Worm (Caenorhabditis elegans) whole organism, L1 larva: ENCODE data around the gene F19F10.3.
A peak's percentile ranks its signal among the peaks of the same experiment; 100 is the strongest.

Experiments used
- C04F5.9 ChIP-seq: sonication (generic microtip); optimal IDR thresholded peaks from 2 replicates; lab custom pipeline; 2016; ENCODE audit warnings: missing genetic modification characterization, missing compliant biosample characterization
- C16A3.4 ChIP-seq: fragments of 150-350 bp; optimal IDR thresholded peaks from 2 replicates; lab custom pipeline; 2014; ENCODE audit warnings: missing biosample characterization, missing genetic modification characterization
- F16B12.6 ChIP-seq: fragments of 150-350 bp; optimal IDR thresholded peaks from 2 replicates; lab custom pipeline; 2014; ENCODE audit warnings: missing biosample characterization, missing genetic modification characterization
- aha-1 ChIP-seq: fragments of 150-350 bp; optimal IDR thresholded peaks from 2 replicates; lab custom pipeline; 2014; ENCODE audit warnings: missing biosample characterization, missing genetic modification characterization
- alr-1 ChIP-seq: fragments of 200-800 bp; sonication (Bioruptor generic); optimal IDR thresholded peaks from 2 replicates; lab custom pipeline; 2018; ENCODE audit warnings: borderline replicate concordance, mild to moderate bottlenecking, missing genetic modification characterization, missing compliant biosample characterization
- aly-2 ChIP-seq: fragments of 150-350 bp; optimal IDR thresholded peaks from 2 replicates; lab custom pipeline; 2014; ENCODE audit warnings: missing biosample characterization, missing genetic modification characterization
- ama-1 ChIP-seq: fragments of 150-350 bp; optimal IDR thresholded peaks from 2 replicates; lab custom pipeline; 2014
- blmp-1 ChIP-seq: fragments of 150-350 bp; optimal IDR thresholded peaks from 2 replicates; lab custom pipeline; 2014; ENCODE audit warnings: missing biosample characterization, missing genetic modification characterization
- ceh-8 ChIP-seq: fragments of 200-800 bp; sonication (Bioruptor generic); optimal IDR thresholded peaks from 2 replicates; lab custom pipeline; 2018; ENCODE audit warnings: mild to moderate bottlenecking, missing genetic modification characterization, moderate library complexity, missing compliant biosample characterization
- ceh-82 ChIP-seq, 3 experiments: fragments of 150-350 bp in 1 of 3; sonication (generic microtip) in 2 of 3; optimal IDR thresholded peaks; 2 replicates each; lab custom pipeline; 2014 to 2017; ENCODE audit warnings: missing biosample characterization in 3 of 3, missing genetic modification characterization in 3 of 3
- ceh-88 ChIP-seq: fragments of 200-800 bp; sonication (Bioruptor generic); IDR thresholded peaks from 2 replicates; pipeline ENCODE4 v1.3.6; 2022; ENCODE audit warnings: missing genetic modification characterization, missing compliant biosample characterization
- ceh-90 ChIP-seq: sonication (generic microtip); optimal IDR thresholded peaks from 2 replicates; lab custom pipeline; 2016; ENCODE audit warnings: missing genetic modification characterization, missing compliant biosample characterization
- efl-3 ChIP-seq: fragments of 200-800 bp; sonication (Bioruptor generic); optimal IDR thresholded peaks from 2 replicates; lab custom pipeline; 2018; ENCODE audit warnings: mild to moderate bottlenecking, missing genetic modification characterization, missing compliant biosample characterization
- egl-27 ChIP-seq, 2 experiments: fragments of 150-350 bp in 1 of 2; sonication (generic microtip); optimal IDR thresholded peaks; 3 replicates each; lab custom pipeline; 2017 to 2018; ENCODE audit warnings: missing biosample characterization in 2 of 2, missing genetic modification characterization in 2 of 2, missing genetic modification reagents in 2 of 2
- elt-2 ChIP-seq: sonication (generic microtip); optimal IDR thresholded peaks from 2 replicates; lab custom pipeline; 2016; ENCODE audit warnings: missing genetic modification characterization, mild to moderate bottlenecking, inconsistent platforms, missing compliant biosample characterization, missing genetic modification reagents
- ets-5 ChIP-seq: fragments of 200-800 bp; sonication (Bioruptor generic); IDR thresholded peaks from 2 replicates; pipeline ENCODE4 v1.3.6; 2022; ENCODE audit warnings: missing genetic modification characterization, missing compliant biosample characterization
- fkh-8 ChIP-seq: sonication (generic microtip); optimal IDR thresholded peaks from 2 replicates; lab custom pipeline; 2016; ENCODE audit warnings: mild to moderate bottlenecking, missing genetic modification characterization, missing compliant biosample characterization
- fos-1 ChIP-seq: fragments of 150-350 bp; optimal IDR thresholded peaks from 2 replicates; lab custom pipeline; 2014; ENCODE audit warnings: missing biosample characterization, missing genetic modification characterization
- grh-1 ChIP-seq: fragments of 200-800 bp; sonication (Bioruptor generic); IDR thresholded peaks from 2 replicates; pipeline ENCODE4 v1.3.6; 2022; ENCODE audit warnings: missing genetic modification reagents, missing genetic modification characterization, missing compliant biosample characterization
- hlh-17 ChIP-seq: fragments of 200-800 bp; sonication (Bioruptor generic); optimal IDR thresholded peaks from 2 replicates; lab custom pipeline; 2018; ENCODE audit warnings: missing genetic modification characterization, mild to moderate bottlenecking, missing compliant biosample characterization, moderate library complexity, borderline replicate concordance
- hpl-2 ChIP-seq: fragments of 150-350 bp; optimal IDR thresholded peaks from 2 replicates; lab custom pipeline; 2014; ENCODE audit warnings: missing biosample characterization, missing genetic modification reagents, missing genetic modification characterization
- irx-1 ChIP-seq: sonication (generic microtip); optimal IDR thresholded peaks from 2 replicates; lab custom pipeline; 2016; ENCODE audit warnings: missing genetic modification characterization, missing compliant biosample characterization
- lin-13 ChIP-seq: fragments of 150-350 bp; optimal IDR thresholded peaks from 2 replicates; lab custom pipeline; 2014; ENCODE audit warnings: missing biosample characterization, missing genetic modification reagents, missing genetic modification characterization
- lin-14 ChIP-seq: fragments of 200-800 bp; sonication (Bioruptor generic); optimal IDR thresholded peaks from 2 replicates; lab custom pipeline; 2018; ENCODE audit warnings: mild to moderate bottlenecking, missing genetic modification characterization, moderate library complexity, missing compliant biosample characterization
- lin-35 ChIP-seq, 2 experiments: fragments of 150-350 bp; optimal IDR thresholded peaks; 2 replicates each; lab custom pipeline; 2014; ENCODE audit warnings: missing biosample characterization in 2 of 2, missing genetic modification characterization in 2 of 2, missing genetic modification reagents in 2 of 2
- lir-3 ChIP-seq: sonication (generic microtip); optimal IDR thresholded peaks from 2 replicates; lab custom pipeline; 2016; ENCODE audit warnings: mild to moderate bottlenecking, missing genetic modification characterization, moderate library complexity, missing compliant biosample characterization; ENCODE audit not compliant: poor library complexity
- lsy-2 ChIP-seq, 2 experiments: fragments of 150-350 bp; optimal IDR thresholded peaks; 2 replicates each; lab custom pipeline; 2014; ENCODE audit warnings: missing biosample characterization in 2 of 2, missing genetic modification characterization in 2 of 2
- mab-9 ChIP-seq: fragments of 200-800 bp; sonication (Bioruptor generic); IDR thresholded peaks from 2 replicates; pipeline ENCODE4 v1.3.6; 2022; ENCODE audit warnings: missing genetic modification reagents, missing genetic modification characterization, missing compliant biosample characterization
- mdl-1 ChIP-seq, 2 experiments: fragments of 150-350 bp; optimal IDR thresholded peaks; 2 replicates each; lab custom pipeline; 2014 to 2017; ENCODE audit warnings: missing biosample characterization in 2 of 2, missing genetic modification characterization in 2 of 2, inconsistent platforms in 1 of 2
- mef-2 ChIP-seq: fragments of 150-350 bp; optimal IDR thresholded peaks from 2 replicates; lab custom pipeline; 2014; ENCODE audit warnings: missing biosample characterization, missing genetic modification characterization
- nhr-11 ChIP-seq: fragments of 150-350 bp; optimal IDR thresholded peaks from 2 replicates; lab custom pipeline; 2014; ENCODE audit warnings: missing biosample characterization, missing genetic modification characterization
- nhr-12 ChIP-seq: sonication (generic microtip); optimal IDR thresholded peaks from 2 replicates; lab custom pipeline; 2017; ENCODE audit warnings: missing biosample characterization, missing genetic modification characterization
- nhr-19 ChIP-seq: fragments of 200-800 bp; sonication (Bioruptor generic); conservative IDR thresholded peaks from 2 replicates; pipeline ENCODE4 v1.3.6; 2022; ENCODE audit warnings: missing genetic modification characterization, missing compliant biosample characterization
- nhr-20 ChIP-seq: sonication (generic microtip); optimal IDR thresholded peaks from 2 replicates; lab custom pipeline; 2016; ENCODE audit warnings: mild to moderate bottlenecking, missing genetic modification characterization, missing compliant biosample characterization
- nhr-237 ChIP-seq: fragments of 150-350 bp; optimal IDR thresholded peaks from 2 replicates; lab custom pipeline; 2014; ENCODE audit warnings: missing biosample characterization, missing genetic modification characterization
- nhr-28 ChIP-seq: fragments of 150-350 bp; optimal IDR thresholded peaks from 2 replicates; lab custom pipeline; 2014; ENCODE audit warnings: missing biosample characterization, missing genetic modification characterization
- nhr-47 ChIP-seq: sonication (generic microtip); optimal IDR thresholded peaks from 2 replicates; lab custom pipeline; 2016; ENCODE audit warnings: mild to moderate bottlenecking, missing genetic modification characterization, moderate library complexity, missing compliant biosample characterization
- nhr-71 ChIP-seq: sonication (generic microtip); optimal IDR thresholded peaks from 2 replicates; lab custom pipeline; 2016; ENCODE audit warnings: mild to moderate bottlenecking, missing genetic modification characterization, moderate library complexity, missing compliant biosample characterization
- nhr-76 ChIP-seq: sonication (generic microtip); optimal IDR thresholded peaks from 2 replicates; lab custom pipeline; 2017; ENCODE audit warnings: missing biosample characterization, missing genetic modification characterization
- nhr-77 ChIP-seq: fragments of 150-350 bp; optimal IDR thresholded peaks from 2 replicates; lab custom pipeline; 2014; ENCODE audit warnings: missing biosample characterization, missing genetic modification characterization
- nhr-84 ChIP-seq: sonication (generic microtip); optimal IDR thresholded peaks from 2 replicates; lab custom pipeline; 2017; ENCODE audit warnings: missing biosample characterization, missing genetic modification characterization
- rnt-1 ChIP-seq: sonication (generic microtip); optimal IDR thresholded peaks from 2 replicates; lab custom pipeline; 2016; ENCODE audit warnings: mild to moderate bottlenecking, missing genetic modification characterization, moderate library complexity, missing compliant biosample characterization
- snpc-4 ChIP-seq: fragments of 150-350 bp; optimal IDR thresholded peaks from 2 replicates; lab custom pipeline; 2014; ENCODE audit warnings: missing biosample characterization, missing genetic modification characterization
- snu-23 ChIP-seq: sonication (generic microtip); optimal IDR thresholded peaks from 2 replicates; lab custom pipeline; 2016; ENCODE audit warnings: missing genetic modification characterization, missing compliant biosample characterization
- sox-4 ChIP-seq: sonication (generic microtip); optimal IDR thresholded peaks from 2 replicates; lab custom pipeline; 2016; ENCODE audit warnings: missing genetic modification characterization, missing compliant biosample characterization
- swsn-7 ChIP-seq: sonication (generic microtip); optimal IDR thresholded peaks from 2 replicates; lab custom pipeline; 2016; ENCODE audit warnings: missing genetic modification characterization, missing compliant biosample characterization
- tbx-2 ChIP-seq: sonication (generic microtip); optimal IDR thresholded peaks from 2 replicates; lab custom pipeline; 2016; ENCODE audit warnings: missing genetic modification characterization, missing compliant biosample characterization
- unc-130 ChIP-seq: fragments of 150-350 bp; optimal IDR thresholded peaks from 2 replicates; lab custom pipeline; 2017; ENCODE audit warnings: missing biosample characterization, missing genetic modification characterization, inconsistent platforms
- unc-98 ChIP-seq: fragments of 200-800 bp; sonication (Bioruptor generic); IDR thresholded peaks from 2 replicates; pipeline ENCODE4 v1.3.6; 2022; ENCODE audit warnings: missing genetic modification characterization, missing compliant biosample characterization
- vab-15 ChIP-seq: sonication (generic microtip); optimal IDR thresholded peaks from 2 replicates; lab custom pipeline; 2017; ENCODE audit warnings: missing genotype, mild to moderate bottlenecking, missing genetic modification characterization, missing compliant biosample characterization
- zag-1 ChIP-seq: fragments of 150-350 bp; optimal IDR thresholded peaks from 2 replicates; lab custom pipeline; 2014; ENCODE audit warnings: missing biosample characterization, missing genetic modification characterization
- ztf-11 ChIP-seq, 2 experiments: sonication (generic microtip); optimal IDR thresholded peaks; 2 replicates each; lab custom pipeline; 2016 to 2017; ENCODE audit warnings: missing genetic modification characterization in 2 of 2, missing biosample characterization in 1 of 2, missing compliant biosample characterization in 1 of 2

F19F10.3 gene

ce11 chrV:7575563-7575962 is 23.6 kb downstream of the F19F10.3 start, which contains the start of the genes snu-66 and ints-9 (continued):
- no peak for TF ChIP-seq hlh-17
- peak; percentile 77 for TF ChIP-seq nhr-20
- peak; percentile 36 for TF ChIP-seq F16B12.6
- no peak for TF ChIP-seq nhr-237
- TF ChIP-seq, all 84 proteins: peak for 42

ce11 chrV:7580378-7580777 is 28.5 kb downstream of the F19F10.3 start, which contains the start of gene ets-6:
Gene ets-6 (minus strand): TSS chrV:7580546.
- TF ChIP-seq unc-98 (GFP tag; lab: Robert Waterston, UW) (no peak), grh-1 (GFP tag; lab: Robert Waterston, UW) (no peak), nhr-19 (peak; percentile 54), nhr-84 (no peak), elt-2 (tag; lab: Kevin White, UChicago) (no peak), alr-1 (no peak), snpc-4 (peak; percentile 21), ets-5 (GFP tag; lab: Robert Waterston, UW) (no peak), nhr-77 (tag; lab: Kevin White, UChicago) (peak; percentile 60), lsy-2 (tag; optimal IDR thresholded peaks at IDR 0.05; lab: Kevin White, UChicago) (peak; percentile 66 to 77), lin-13 (no peak), nhr-47 (tag; lab: Kevin White, UChicago) (peak; percentile 70), tbx-2 (tag; lab: Kevin White, UChicago) (peak; percentile 54), vab-15 (tag; lab: Kevin White, UChicago) (no peak), aly-2 (no peak), hpl-2 (GFP tag; lab: Kevin White, UChicago) (no peak), swsn-7 (tag; lab: Kevin White, UChicago) (peak; percentile 62), aha-1 (no peak), nhr-237 (no peak), sox-4 (no peak), nhr-12 (no peak), F16B12.6 (no peak), rnt-1 (tag; lab: Kevin White, UChicago) (peak; percentile 54), lin-14 (GFP tag; lab: Kevin White, UChicago) (no peak), nhr-28 (tag; lab: Kevin White, UChicago) (no peak), ama-1 (lab: Kevin White, UChicago) (no peak), hlh-17 (no peak), ztf-11 (tag; optimal IDR thresholded peaks at IDR 0.05; lab: Kevin White, UChicago) (no peak), fkh-8 (tag; lab: Kevin White, UChicago) (no peak), ceh-8 (GFP tag; lab: Kevin White, UChicago) (no peak), egl-27 (tag; optimal IDR thresholded peaks at IDR 0.05; lab: Kevin White, UChicago) (no peak), C04F5.9 (tag; lab: Kevin White, UChicago) (no peak), ceh-88 (no peak), irx-1 (tag; lab: Kevin White, UChicago) (no peak), mab-9 (GFP tag; lab: Robert Waterston, UW) (no peak), mdl-1 (tag; optimal IDR thresholded peaks at IDR 0.05; lab: Kevin White, UChicago) (no peak), nhr-11 (tag; lab: Kevin White, UChicago) (no peak), lin-35 (GFP tag; optimal IDR thresholded peaks at IDR 0.05; lab: Kevin White, UChicago) (peak; percentile 58 to 79), unc-130 (tag; lab: Kevin White, UChicago) (no peak), nhr-76 (no peak), ceh-82 (tag; optimal IDR thresholded peaks at IDR 0.05; lab: Kevin White, UChicago) (peak in 2 of 3 experiments; percentile 26 to 27), mef-2 (tag; lab: Kevin White, UChicago) (no peak), blmp-1 (peak; percentile 20), snu-23 (GFP tag; lab: Kevin White, UChicago) (peak; percentile 74), ceh-90 (no peak), zag-1 (tag; lab: Kevin White, UChicago) (no peak), nhr-71 (tag; lab: Kevin White, UChicago) (peak; percentile 76), C16A3.4 (peak; percentile 27), efl-3 (GFP tag; lab: Kevin White, UChicago) (no peak), fos-1 (tag; lab: Kevin White, UChicago) (peak; percentile 37), lir-3 (tag; lab: Kevin White, UChicago) (no peak)
